Worm (Caenorhabditis elegans): ENCODE measurements around the gene F08B12.11.

The F08B12.11 gene

DNA sequence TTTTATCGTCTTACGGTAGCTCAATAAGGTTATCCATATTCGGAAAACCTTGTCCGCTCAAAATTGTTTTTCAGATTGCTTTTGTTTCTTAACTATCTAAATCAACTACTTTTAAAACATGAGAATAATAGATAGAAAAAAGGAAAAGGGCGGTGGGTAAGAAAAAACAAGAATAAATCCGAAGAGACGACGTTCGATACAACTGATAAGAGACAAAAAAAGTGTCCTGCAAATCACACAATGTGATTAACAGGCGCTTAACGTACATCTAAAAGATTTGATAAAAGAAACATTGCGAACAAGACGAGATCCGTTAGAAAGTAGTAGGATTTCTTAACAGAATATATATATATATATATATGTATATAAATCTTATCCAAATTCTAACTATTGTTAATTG is 48.6 kb downstream of the F08B12.11 start, which contains the start of gene hum-4:
Gene hum-4 (minus strand): TSS at position 101 of the 400 bp plus-strand sequence.
- TF ChIP-seq ZK546.5 (tag; optimal IDR thresholded peaks at IDR 0.05) (no peak), rbr-2 (tag; optimal IDR thresholded peaks at IDR 0.05) (no peak), unc-130 (GFP tag; optimal IDR thresholded peaks at IDR 0.05) (no peak), Y75B8A.6 (GFP tag; IDR thresholded peaks at IDR 0.05) (no peak), dve-1 (tag; optimal IDR thresholded peaks at IDR 0.05; ENCODE audit: insufficient read depth) (no peak), zip-2 (tag; optimal IDR thresholded peaks at IDR 0.05) (no peak), nhr-111 (GFP tag; optimal IDR thresholded peaks at IDR 0.05) (no peak), ztf-7 (tag; optimal IDR thresholded peaks at IDR 0.05) (no peak)

All from whole organism, L4 larva.